Fruit fly (Drosophila melanogaster): Measurements from ENCODE around the gene CG32119.
A peak's percentile ranks its signal among the peaks of the same experiment; 100 is the strongest.

CG32119 gene

dm6 chr3L:13228502-13228941, 20.0 kb downstream of the CG32119 start, which contains the start of gene caps (continued):
- TF ChIP-seq Met (GFP tag; optimal IDR thresholded peaks at IDR 0.05) (peak; percentile 52), fd59A (GFP tag; optimal IDR thresholded peaks at IDR 0.05) (no peak), CG34406 (GFP tag; optimal IDR thresholded peaks at IDR 0.05) (no peak), eg (GFP tag; IDR thresholded peaks at IDR 0.05) (peak; percentile 77), Gug (GFP tag; IDR thresholded peaks at IDR 0.05) (0 out of 2 replicates have a peak, but pooled peaks have one; percentile 14), Sox14 (GFP tag; optimal IDR thresholded peaks at IDR 0.05) (peak; percentile 11), ss (GFP tag; optimal IDR thresholded peaks at IDR 0.05) (peak; percentile 17 to 60), CG32006 (GFP tag; optimal IDR thresholded peaks at IDR 0.05) (no peak), CG3032 (tag; optimal IDR thresholded peaks at IDR 0.05) (peak; percentile 12), CG10669 (GFP tag; optimal IDR thresholded peaks at IDR 0.05) (no peak), Eip75B (GFP tag; optimal IDR thresholded peaks at IDR 0.05) (peak; percentile 40), CG3919 (GFP tag; optimal IDR thresholded peaks at IDR 0.05) (peak; percentile 60), Eip93F (GFP tag; optimal IDR thresholded peaks at IDR 0.05) (no peak), Hr4 (GFP tag; optimal IDR thresholded peaks at IDR 0.05) (no peak), CG15336 (GFP tag; IDR thresholded peaks at IDR 0.05) (peak; percentile 65), CG11762 (GFP tag; optimal IDR thresholded peaks at IDR 0.05; ENCODE audit: insufficient read depth) (no peak), net (GFP tag; optimal IDR thresholded peaks at IDR 0.05) (peak; percentile 52), CG6854 (GFP tag; optimal IDR thresholded peaks at IDR 0.05) (peak; percentile 81), CG8119 (GFP tag; IDR thresholded peaks at IDR 0.05) (peak; percentile 48; the same call in 2 of the 3 replicates), fkh (GFP tag; optimal IDR thresholded peaks at IDR 0.05) (peak; percentile 59), CG6792 (GFP tag; optimal IDR thresholded peaks at IDR 0.05) (peak; percentile 18)

- no peak for TF ChIP-seq CG15336 (GFP tag; IDR thresholded peaks at IDR 0.05)
- TF ChIP-seq CG8119 (GFP tag; IDR thresholded peaks at IDR 0.05): 0 out of 3 replicates have a peak, but pooled peaks have one; percentile 20
- TF ChIP-seq Sox14 (GFP tag; optimal IDR thresholded peaks at IDR 0.05): no peak
- peak; percentile 22 for TF ChIP-seq CG6276 (GFP tag; optimal IDR thresholded peaks at IDR 0.05)
- no peak for TF ChIP-seq svp (GFP tag)
- TF ChIP-seq CG6163 (GFP tag; IDR thresholded peaks at IDR 0.05): peak; percentile 35; the same call in 1 of the 3 replicates
- TF ChIP-seq fkh (GFP tag; optimal IDR thresholded peaks at IDR 0.05): peak; percentile 62
- peak; percentile 62; the same call in 2 of the 3 replicates for TF ChIP-seq eg (GFP tag; IDR thresholded peaks at IDR 0.05)
Observed at dm6 chr3L:13227594-13228501, 20.7 kb downstream of the CG32119 start.

- peak; percentile 51 for TF ChIP-seq CG7368 (GFP tag; optimal IDR thresholded peaks at IDR 0.05)
- TF ChIP-seq CG11902 (GFP tag; optimal IDR thresholded peaks at IDR 0.05): peak; percentile 36
- TF ChIP-seq Eip78C (GFP tag): peak; percentile 93
- TF ChIP-seq CG6792 (GFP tag; optimal IDR thresholded peaks at IDR 0.05): peak; percentile 50
- TF ChIP-seq CG9139 (GFP tag; optimal IDR thresholded peaks at IDR 0.05): no peak
- no peak for TF ChIP-seq CG1621 (tag; optimal IDR thresholded peaks at IDR 0.05)
- no peak for TF ChIP-seq dac (GFP tag; optimal IDR thresholded peaks at IDR 0.05)
- TF ChIP-seq CG10669 (GFP tag; optimal IDR thresholded peaks at IDR 0.05): peak; percentile 47
- peak; percentile 58 for TF ChIP-seq spab (GFP tag; optimal IDR thresholded peaks at IDR 0.05)
- peak in 1 of 2 experiments; percentile 27 for TF ChIP-seq ss (GFP tag; optimal IDR thresholded peaks at IDR 0.05)
- no peak for TF ChIP-seq Eip93F (GFP tag; optimal IDR thresholded peaks at IDR 0.05)
- TF ChIP-seq CG6854 (GFP tag; optimal IDR thresholded peaks at IDR 0.05): no peak
- no peak for TF ChIP-seq Sox15 (GFP tag; optimal IDR thresholded peaks at IDR 0.05)
- TF ChIP-seq svp (GFP tag): peak; percentile 54
- TF ChIP-seq Eip75B (GFP tag; optimal IDR thresholded peaks at IDR 0.05): peak; percentile 24
- TF ChIP-seq topi (GFP tag; optimal IDR thresholded peaks at IDR 0.05): peak; percentile 23
- TF ChIP-seq CG8119 (GFP tag; IDR thresholded peaks at IDR 0.05): no peak
- TF ChIP-seq Lpt (GFP tag; optimal IDR thresholded peaks at IDR 0.05): no peak
- no peak for TF ChIP-seq CG15336 (GFP tag; IDR thresholded peaks at IDR 0.05)
- no peak for TF ChIP-seq eg (GFP tag; IDR thresholded peaks at IDR 0.05)
- TF ChIP-seq CG34406 (GFP tag; optimal IDR thresholded peaks at IDR 0.05): peak; percentile 26
- TF ChIP-seq fkh (GFP tag; optimal IDR thresholded peaks at IDR 0.05): no peak
- TF ChIP-seq dsx (GFP tag; optimal IDR thresholded peaks at IDR 0.05; ENCODE audit: poor library complexity, severe bottlenecking): peak; percentile 38
- TF ChIP-seq CG4318 (GFP tag; optimal IDR thresholded peaks at IDR 0.05): no peak
- no peak for TF ChIP-seq fd85E (GFP tag; optimal IDR thresholded peaks at IDR 0.05)
- TF ChIP-seq Blimp-1 (GFP tag; optimal IDR thresholded peaks at IDR 0.05): no peak
- TF ChIP-seq salr (GFP tag; optimal IDR thresholded peaks at IDR 0.05): no peak
- TF ChIP-seq CG6163 (GFP tag; IDR thresholded peaks at IDR 0.05): no peak
- no peak for TF ChIP-seq Hr38 (GFP tag; optimal IDR thresholded peaks at IDR 0.05)
- TF ChIP-seq Gug (GFP tag; IDR thresholded peaks at IDR 0.05): no peak
- TF ChIP-seq Ets21C (GFP tag; optimal IDR thresholded peaks at IDR 0.05): no peak
- TF ChIP-seq vri (GFP tag; optimal IDR thresholded peaks at IDR 0.05): no peak
- TF ChIP-seq CG3919 (GFP tag; optimal IDR thresholded peaks at IDR 0.05): peak; percentile 57
Observed at dm6 chr3L:13226894-13227293, 21.6 kb downstream of the CG32119 start.
